Fruit fly (Drosophila melanogaster) whole organism: ENCODE data around the gene Dna2.

ENCODE experiments used
- CG8478 ChIP-seq: fragments of >200 bp; optimal IDR thresholded peaks from 2 replicates; lab custom pipeline; 2018; ENCODE audit warnings: inconsistent platforms
- Dll ChIP-seq: fragments of >200 bp; optimal IDR thresholded peaks from 2 replicates; lab custom pipeline; 2017
- EcR ChIP-seq, 2 experiments: fragments of >200 bp; optimal IDR thresholded peaks; 2 replicates each; lab custom pipeline; 2017; ENCODE audit warnings: missing biosample characterization in 2 of 2, missing genetic modification characterization in 2 of 2, missing genetic modification reagents in 2 of 2
- pan ChIP-seq: fragments of >200 bp; optimal IDR thresholded peaks from 2 replicates; lab custom pipeline; 2017
- psq ChIP-seq: fragments of >200 bp; optimal IDR thresholded peaks from 2 replicates; lab custom pipeline; 2017
- usp ChIP-seq: fragments of >200 bp; optimal IDR thresholded peaks from 2 replicates; lab custom pipeline; 2017; ENCODE audit warnings: missing biosample characterization, missing genetic modification characterization, mixed read lengths

The Dna2 gene

dm6 chrX:10008576-10009260 lies 1.6 kb upstream of the Dna2 start, which contains the start of gene CG33557:
CG33557 (plus strand) TSS chrX:10009210.
- TF ChIP-seq psq (no peak), Dll (lab: Kevin White, UChicago) (no peak), usp (GFP tag; lab: Kevin White, UChicago) (no peak), CG8478 (lab: Kevin White, UChicago) (no peak), pan (no peak), EcR (GFP tag; optimal IDR thresholded peaks at IDR 0.05; lab: Kevin White, UChicago) (no peak)

dm6 chrX:10014738-10015703 lies 4.7 kb downstream of the Dna2 start:
- TF ChIP-seq psq (no peak), usp (GFP tag; lab: Kevin White, UChicago) (no peak), CG8478 (lab: Kevin White, UChicago) (no peak), Dll (lab: Kevin White, UChicago) (no peak), pan (no peak), EcR (GFP tag; optimal IDR thresholded peaks at IDR 0.05; lab: Kevin White, UChicago) (no peak)

- TF ChIP-seq pan (no peak), Dll (lab: Kevin White, UChicago) (no peak), CG8478 (lab: Kevin White, UChicago) (no peak), EcR (GFP tag; optimal IDR thresholded peaks at IDR 0.05; lab: Kevin White, UChicago) (no peak), usp (GFP tag; lab: Kevin White, UChicago) (no peak), psq (no peak)
Observed at dm6 chrX:10016724-10017123, 6.4 kb downstream of the Dna2 start, which contains the start of gene Cht6. Cht6 (plus strand) TSS chrX:10016845.

dm6 chrX:10020857-10021256 lies 10.6 kb downstream of the Dna2 start:
- TF ChIP-seq CG8478 (lab: Kevin White, UChicago): no peak
- no peak for TF ChIP-seq Dll (lab: Kevin White, UChicago)
- TF ChIP-seq psq: no peak
- no peak for TF ChIP-seq pan
- no peak for TF ChIP-seq usp (GFP tag; lab: Kevin White, UChicago)

- TF ChIP-seq CG8478 (lab: Kevin White, UChicago) (no peak), usp (GFP tag; lab: Kevin White, UChicago) (no peak), EcR (GFP tag; optimal IDR thresholded peaks at IDR 0.05; lab: Kevin White, UChicago) (no peak), psq (no peak), Dll (lab: Kevin White, UChicago) (no peak), pan (no peak)
Observed at dm6 chrX:10021809-10022208, 11.5 kb downstream of the Dna2 start.

dm6 chrX:10029730-10030129 lies 19.4 kb downstream of the Dna2 start:
- TF ChIP-seq EcR (GFP tag; optimal IDR thresholded peaks at IDR 0.05; lab: Kevin White, UChicago): no peak
- no peak for TF ChIP-seq CG8478 (lab: Kevin White, UChicago)
- TF ChIP-seq Dll (lab: Kevin White, UChicago): no peak
- TF ChIP-seq pan: no peak
- no peak for TF ChIP-seq psq
- TF ChIP-seq usp (GFP tag; lab: Kevin White, UChicago): no peak

dm6 chrX:10039528-10039927 lies 29.2 kb downstream of the Dna2 start:
- TF ChIP-seq psq (no peak), EcR (GFP tag; optimal IDR thresholded peaks at IDR 0.05; lab: Kevin White, UChicago) (no peak), Dll (lab: Kevin White, UChicago) (no peak), usp (GFP tag; lab: Kevin White, UChicago) (no peak), CG8478 (lab: Kevin White, UChicago) (no peak), pan (no peak)

- TF ChIP-seq usp (GFP tag; lab: Kevin White, UChicago) (no peak), pan (no peak), EcR (GFP tag; optimal IDR thresholded peaks at IDR 0.05; lab: Kevin White, UChicago) (no peak), psq (no peak), Dll (lab: Kevin White, UChicago) (no peak), CG8478 (lab: Kevin White, UChicago) (no peak)
Observed at dm6 chrX:10043873-10044272, 33.6 kb downstream of the Dna2 start.

- TF ChIP-seq pan: no peak
- no peak for TF ChIP-seq usp (GFP tag; lab: Kevin White, UChicago)
- no peak for TF ChIP-seq EcR (GFP tag; optimal IDR thresholded peaks at IDR 0.05; lab: Kevin White, UChicago)
Observed at dm6 chrX:10045763-10046162, 35.5 kb downstream of the Dna2 start.

dm6 chrX:10046760-10047159 lies 36.5 kb downstream of the Dna2 start:
- TF ChIP-seq Dll (lab: Kevin White, UChicago) (no peak), EcR (GFP tag; optimal IDR thresholded peaks at IDR 0.05; lab: Kevin White, UChicago) (no peak), CG8478 (lab: Kevin White, UChicago) (no peak), pan (no peak), usp (GFP tag; lab: Kevin White, UChicago) (no peak), psq (no peak)

dm6 chrX:10047961-10048360 lies 37.7 kb downstream of the Dna2 start:
- no peak for TF ChIP-seq pan
- no peak for TF ChIP-seq psq
- TF ChIP-seq CG8478 (lab: Kevin White, UChicago): no peak
- no peak for TF ChIP-seq EcR (GFP tag; optimal IDR thresholded peaks at IDR 0.05; lab: Kevin White, UChicago)
- TF ChIP-seq Dll (lab: Kevin White, UChicago): no peak
- TF ChIP-seq usp (GFP tag; lab: Kevin White, UChicago): no peak

dm6 chrX:10052549-10052948 lies 42.3 kb downstream of the Dna2 start, which contains the start of gene Yp2:
Yp2 (minus strand) TSS chrX:10052636.
- TF ChIP-seq EcR (GFP tag; optimal IDR thresholded peaks at IDR 0.05; lab: Kevin White, UChicago): no peak
- no peak for TF ChIP-seq Dll (lab: Kevin White, UChicago)
- TF ChIP-seq usp (GFP tag; lab: Kevin White, UChicago): no peak
- no peak for TF ChIP-seq pan
- TF ChIP-seq psq: no peak
- no peak for TF ChIP-seq CG8478 (lab: Kevin White, UChicago)
